Fruit fly (Drosophila melanogaster) whole organism, embryonic: ENCODE data around the gene Pstk.
A peak's percentile ranks its signal among the peaks of the same experiment; 100 is the strongest.

Source experiments
- Adf1 ChIP-seq: fragments of 200-800 bp; sonication (Bioruptor generic); IDR thresholded peaks from 2 replicates; pipeline ENCODE4 v1.3.6; 2022; ENCODE audit warnings: missing biosample characterization, missing genetic modification characterization
- BEAF-32 ChIP-seq: fragments of 200-800 bp; sonication (Bioruptor generic); optimal IDR thresholded peaks from 3 replicates; lab custom pipeline; 2017; ENCODE audit warnings: missing biosample characterization, missing genetic modification characterization, mild to moderate bottlenecking, moderate library complexity, missing genetic modification reagents
- CG12299 ChIP-seq: fragments of 200-800 bp; sonication (Bioruptor generic); optimal IDR thresholded peaks from 2 replicates; lab custom pipeline; 2018; ENCODE audit warnings: missing biosample characterization, mild to moderate bottlenecking, missing genetic modification characterization
- CG14014 ChIP-seq: fragments of 200-800 bp; sonication (Bioruptor generic); IDR thresholded peaks from 2 replicates; pipeline ENCODE4 v1.3.6; 2022; ENCODE audit warnings: missing biosample characterization, missing genetic modification characterization
- CG14710 ChIP-seq: fragments of 200-800 bp; sonication (Bioruptor generic); optimal IDR thresholded peaks from 3 replicates; lab custom pipeline; 2019; ENCODE audit warnings: missing biosample characterization, mild to moderate bottlenecking, missing genetic modification characterization, moderate library complexity
- CG15514 ChIP-seq: fragments of 200-800 bp; sonication (Bioruptor generic); optimal IDR thresholded peaks from 3 replicates; lab custom pipeline; 2017; ENCODE audit warnings: missing biosample characterization, missing genetic modification characterization, mild to moderate bottlenecking, moderate library complexity, missing genetic modification reagents
- CG15601 ChIP-seq: fragments of 200-800 bp; sonication (Bioruptor generic); optimal IDR thresholded peaks from 3 replicates; lab custom pipeline; 2019; ENCODE audit warnings: missing biosample characterization, mild to moderate bottlenecking, missing genetic modification characterization, moderate library complexity
- CG1603 ChIP-seq: fragments of 200-800 bp; sonication (Bioruptor generic); optimal IDR thresholded peaks from 2 replicates; lab custom pipeline; 2019; ENCODE audit warnings: missing biosample characterization, mild to moderate bottlenecking, missing genetic modification characterization, moderate library complexity
- CG17186 ChIP-seq: fragments of 200-800 bp; sonication (Bioruptor generic); optimal IDR thresholded peaks from 3 replicates; lab custom pipeline; 2017; ENCODE audit warnings: missing biosample characterization, missing genetic modification reagents, missing genetic modification characterization
- CG17385 ChIP-seq: fragments of 200-800 bp; sonication (Bioruptor generic); optimal IDR thresholded peaks from 3 replicates; lab custom pipeline; 2018; ENCODE audit warnings: missing biosample characterization, mild to moderate bottlenecking, missing genetic modification characterization
- CG18011 ChIP-seq: fragments of 200-800 bp; sonication (Bioruptor generic); optimal IDR thresholded peaks from 2 replicates; lab custom pipeline; 2017; ENCODE audit warnings: missing biosample characterization, missing genetic modification characterization, mild to moderate bottlenecking, moderate library complexity, missing genotype
- CG2889 ChIP-seq: fragments of 200-800 bp; sonication (Bioruptor generic); IDR thresholded peaks from 3 replicates; pipeline ENCODE4 v1.3.6; 2022; ENCODE audit warnings: missing biosample characterization, missing genetic modification characterization
- CG32767 ChIP-seq: fragments of 200-800 bp; sonication (Bioruptor generic); IDR thresholded peaks from 2 replicates; pipeline ENCODE4 v1.3.6; 2022; ENCODE audit warnings: missing biosample characterization, missing genetic modification characterization
- CG34422 ChIP-seq: fragments of 200-800 bp; sonication (Bioruptor generic); IDR thresholded peaks from 3 replicates; pipeline ENCODE4 v1.3.6; 2022; ENCODE audit warnings: missing biosample characterization, missing genetic modification characterization
- CG42726 ChIP-seq: fragments of 200-800 bp; sonication (Bioruptor generic); IDR thresholded peaks from 2 replicates; pipeline ENCODE4 v1.3.6; 2022; ENCODE audit warnings: missing biosample characterization, missing genetic modification characterization; ENCODE audit not compliant: partially characterized antibody
- CG4730 ChIP-seq: fragments of 200-800 bp; sonication (Bioruptor generic); IDR thresholded peaks from 2 replicates; pipeline ENCODE4 v1.3.6; 2022; ENCODE audit warnings: missing biosample characterization, missing genetic modification characterization
- CG4820 ChIP-seq: fragments of 200-800 bp; sonication (Bioruptor generic); optimal IDR thresholded peaks from 3 replicates; lab custom pipeline; 2016; ENCODE audit warnings: missing biosample characterization, missing genetic modification characterization
- CG6765 ChIP-seq: fragments of 200-800 bp; sonication (Bioruptor generic); optimal IDR thresholded peaks from 3 replicates; lab custom pipeline; 2017; ENCODE audit warnings: missing biosample characterization, mild to moderate bottlenecking, missing genetic modification characterization
- CG7987 ChIP-seq: fragments of 200-800 bp; sonication (Bioruptor generic); optimal IDR thresholded peaks from 2 replicates; lab custom pipeline; 2018; ENCODE audit warnings: missing biosample characterization, mild to moderate bottlenecking, missing genetic modification characterization, moderate library complexity
- CG8388 ChIP-seq: fragments of 200-800 bp; sonication (Bioruptor generic); optimal IDR thresholded peaks from 2 replicates; lab custom pipeline; 2019; ENCODE audit warnings: missing biosample characterization, mild to moderate bottlenecking, missing genetic modification characterization, moderate library complexity
- CrebB ChIP-seq: fragments of 200-800 bp; sonication (Bioruptor generic); optimal IDR thresholded peaks from 3 replicates; lab custom pipeline; 2018; ENCODE audit warnings: missing biosample characterization, mild to moderate bottlenecking, missing genetic modification characterization
- Doc2 ChIP-seq: fragments of 200-800 bp; sonication (Bioruptor generic); IDR thresholded peaks from 2 replicates; pipeline ENCODE4 v1.3.6; 2022; ENCODE audit warnings: missing biosample characterization, missing genetic modification characterization
- Doc3 ChIP-seq: fragments of 200-800 bp; sonication (Bioruptor generic); IDR thresholded peaks from 3 replicates; pipeline ENCODE4 v1.3.6; 2022; ENCODE audit warnings: missing biosample characterization, missing genetic modification characterization; ENCODE audit not compliant: partially characterized antibody
- HHEX ChIP-seq: fragments of 200-800 bp; sonication (Bioruptor generic); optimal IDR thresholded peaks from 3 replicates; lab custom pipeline; 2017; ENCODE audit warnings: missing biosample characterization, mild to moderate bottlenecking, missing genetic modification characterization, missing genetic modification reagents
- HLH4C ChIP-seq: fragments of 200-800 bp; sonication (Bioruptor generic); IDR thresholded peaks from 3 replicates; pipeline ENCODE4 v1.3.6; 2022; ENCODE audit warnings: missing biosample characterization, missing genetic modification characterization; ENCODE audit not compliant: partially characterized antibody
- Hr51 ChIP-seq, 2 experiments: fragments of 200-800 bp; sonication (Bioruptor generic); optimal IDR thresholded peaks; 2 replicates in 1 of 2; 3 replicates in 1 of 2; lab custom pipeline; 2016 to 2018; ENCODE audit warnings: missing biosample characterization in 2 of 2, missing genetic modification characterization in 2 of 2, mild to moderate bottlenecking in 1 of 2, moderate library complexity in 1 of 2
- Hr78 ChIP-seq, 2 experiments: fragments of 200-800 bp in 1 of 2; fragments of >200 bp in 1 of 2; sonication (Bioruptor generic) in 1 of 2; optimal IDR thresholded peaks; 2 replicates each; lab custom pipeline; 2017 to 2019; ENCODE audit warnings: missing biosample characterization in 2 of 2, missing genetic modification characterization in 2 of 2, mild to moderate bottlenecking in 1 of 2, moderate library complexity in 1 of 2
- Med ChIP-seq: fragments of 200-800 bp; sonication (Bioruptor generic); peaks from one replicate; lab custom pipeline; 2016; ENCODE audit warnings: missing biosample characterization, missing genetic modification characterization, mild to moderate bottlenecking, inconsistent platforms, moderate library complexity
- NFAT ChIP-seq: fragments of 200-800 bp; sonication (Bioruptor generic); IDR thresholded peaks from 2 replicates; pipeline ENCODE4 v1.3.6; 2022; ENCODE audit warnings: missing biosample characterization, missing genetic modification characterization
- Opbp ChIP-seq: fragments of 200-800 bp; sonication (Bioruptor generic); IDR thresholded peaks from 3 replicates; pipeline ENCODE4 v1.3.6; 2022; ENCODE audit warnings: missing biosample characterization, missing genetic modification characterization; ENCODE audit not compliant: partially characterized antibody
- Sry-δ ChIP-seq: fragments of 200-800 bp; sonication (Bioruptor generic); optimal IDR thresholded peaks from 2 replicates; lab custom pipeline; 2016; ENCODE audit warnings: missing biosample characterization, missing genetic modification characterization
- Xbp1 ChIP-seq: fragments of 200-800 bp; sonication (Bioruptor generic); optimal IDR thresholded peaks from 3 replicates; lab custom pipeline; 2016; ENCODE audit warnings: missing biosample characterization, mild to moderate bottlenecking, missing genetic modification characterization
- ac ChIP-seq: fragments of 200-800 bp; sonication (Bioruptor generic); optimal IDR thresholded peaks from 3 replicates; lab custom pipeline; 2017; ENCODE audit warnings: missing biosample characterization, mild to moderate bottlenecking, missing genetic modification characterization
- amos ChIP-seq: fragments of 200-800 bp; sonication (Bioruptor generic); IDR thresholded peaks from 2 replicates; pipeline ENCODE4 v1.3.6; 2022; ENCODE audit warnings: missing biosample characterization, missing genetic modification characterization; ENCODE audit not compliant: partially characterized antibody
- aop ChIP-seq: fragments of 200-800 bp; sonication (Bioruptor generic); IDR thresholded peaks from 2 replicates; pipeline ENCODE4 v1.3.6; 2022; ENCODE audit warnings: missing biosample characterization, missing genetic modification characterization
- ase ChIP-seq: fragments of 200-800 bp; sonication (Bioruptor generic); IDR thresholded peaks from 3 replicates; pipeline ENCODE4 v1.3.6; 2022; ENCODE audit warnings: missing biosample characterization, missing genetic modification characterization
- cas ChIP-seq: fragments of 200-800 bp; sonication (Bioruptor generic); IDR thresholded peaks from 2 replicates; pipeline ENCODE4 v1.3.6; 2022; ENCODE audit warnings: missing biosample characterization, missing genetic modification characterization
- chm ChIP-seq: fragments of 200-800 bp; sonication (Bioruptor generic); IDR thresholded peaks from 2 replicates; pipeline ENCODE4 v1.3.6; 2022; ENCODE audit warnings: missing biosample characterization, missing genetic modification characterization
- ci ChIP-seq: fragments of 200-800 bp; sonication (Bioruptor generic); IDR thresholded peaks from 3 replicates; pipeline ENCODE4 v1.3.6; 2022; ENCODE audit warnings: missing biosample characterization, missing genetic modification characterization
- dpn ChIP-seq, 2 experiments: fragments of 200-800 bp; sonication (Bioruptor generic); optimal IDR thresholded peaks; 3 replicates each; lab custom pipeline; 2016; ENCODE audit warnings: missing biosample characterization in 2 of 2, missing genetic modification characterization in 2 of 2
- fd102C ChIP-seq: fragments of 200-800 bp; sonication (Bioruptor generic); optimal IDR thresholded peaks from 2 replicates; lab custom pipeline; 2018; ENCODE audit warnings: missing biosample characterization, mild to moderate bottlenecking, missing genetic modification characterization, moderate library complexity
- gcm ChIP-seq: fragments of 200-800 bp; sonication (Bioruptor generic); optimal IDR thresholded peaks from 2 replicates; lab custom pipeline; 2019; ENCODE audit warnings: missing biosample characterization, mild to moderate bottlenecking, missing genetic modification characterization, moderate library complexity
- lilli ChIP-seq: fragments of 200-800 bp; sonication (Bioruptor generic); optimal IDR thresholded peaks from 3 replicates; lab custom pipeline; 2016; ENCODE audit warnings: missing biosample characterization, missing genetic modification characterization
- org-1 ChIP-seq: fragments of 200-800 bp; sonication (Bioruptor generic); optimal IDR thresholded peaks from 2 replicates; lab custom pipeline; 2017; ENCODE audit warnings: missing biosample characterization, missing genetic modification characterization
- slbo ChIP-seq: fragments of 200-800 bp; sonication (Bioruptor generic); IDR thresholded peaks from 2 replicates; pipeline ENCODE4 v1.3.6; 2022; ENCODE audit warnings: missing biosample characterization, missing genetic modification characterization
- tio ChIP-seq: fragments of 200-800 bp; sonication (Bioruptor generic); optimal IDR thresholded peaks from 2 replicates; lab custom pipeline; 2017; ENCODE audit warnings: missing biosample characterization, missing genetic modification characterization, inconsistent platforms
- tll ChIP-seq, 2 experiments: fragments of 200-800 bp in 1 of 2; fragments of >200 bp in 1 of 2; sonication (Bioruptor generic) in 1 of 2; optimal IDR thresholded peaks; 2 replicates each; lab custom pipeline; 2017 to 2019; ENCODE audit warnings: missing biosample characterization in 2 of 2, missing genetic modification characterization in 2 of 2, mild to moderate bottlenecking in 1 of 2, moderate library complexity in 1 of 2
- unc-4 ChIP-seq: fragments of 200-800 bp; sonication (Bioruptor generic); IDR thresholded peaks from 2 replicates; pipeline ENCODE4 v1.3.6; 2022; ENCODE audit warnings: missing biosample characterization, missing genetic modification characterization; ENCODE audit not compliant: partially characterized antibody

Gene Pstk

dm6 chrX:19604997-19605396, 13.3 kb downstream of the Pstk start, which contains the start of gene CG14207 (continued):
- TF ChIP-seq CG8388 (GFP tag; lab: Kevin White, UChicago), result no peak
- peak; percentile 11 for TF ChIP-seq CG14710 (tag; lab: Kevin White, UChicago)
- peak; percentile 23 for TF ChIP-seq CG17186 (GFP tag; lab: Kevin White, UChicago)
- TF ChIP-seq ase (GFP tag; lab: Robert Waterston, UW), result no peak
- peak; percentile 44 for TF ChIP-seq CG15514
- no peak for TF ChIP-seq CG4730 (GFP tag; lab: Robert Waterston, UW)
- peak; percentile 41; the same call in 1 of the 2 replicates for TF ChIP-seq slbo
- TF ChIP-seq unc-4 (GFP tag; lab: Robert Waterston, UW), result peak; percentile 67
- peak; percentile 24; the same call in 1 of the 2 replicates for TF ChIP-seq CG32767 (GFP tag; lab: Robert Waterston, UW)
- peak; percentile 23; the same call in 1 of the 2 replicates for TF ChIP-seq NFAT (GFP tag; lab: Robert Waterston, UW)
- TF ChIP-seq CG7987 (GFP tag; lab: Kevin White, UChicago), result peak; percentile 26
- TF ChIP-seq CG6765 (GFP tag; lab: Kevin White, UChicago), result no peak
- TF ChIP-seq BEAF-32 (GFP tag; lab: Kevin White, UChicago), result peak; percentile 61
- TF ChIP-seq amos, result peak; percentile 67; the same call in 1 of the 2 replicates
- peak; percentile 61; the same call in 1 of the 2 replicates for TF ChIP-seq chm (GFP tag; lab: Robert Waterston, UW)
- peak; percentile 29; the same call in 1 of the 2 replicates for TF ChIP-seq Adf1 (GFP tag; lab: Robert Waterston, UW)
- no peak for TF ChIP-seq Xbp1
- peak; percentile 35; the same call in 1 of the 2 replicates for TF ChIP-seq CG14014 (GFP tag; lab: Robert Waterston, UW)
- peak; percentile 10 for TF ChIP-seq CG15601 (tag; lab: Kevin White, UChicago)
- peak in 1 of 2 experiments; percentile 18 for TF ChIP-seq dpn (GFP tag; optimal IDR thresholded peaks at IDR 0.05; lab: Kevin White, UChicago)
- TF ChIP-seq HHEX (GFP tag; lab: Kevin White, UChicago), result peak; percentile 44
- TF ChIP-seq ac (GFP tag; lab: Kevin White, UChicago), result no peak
- no peak for TF ChIP-seq CG2889
- no peak for TF ChIP-seq lilli (GFP tag; lab: Kevin White, UChicago)
- TF ChIP-seq org-1 (GFP tag; lab: Kevin White, UChicago), result no peak
- TF ChIP-seq Doc2, result no peak
- no peak for TF ChIP-seq gcm
- 0 out of 3 replicates have a peak, but pooled peaks have one; percentile 29 for TF ChIP-seq CG34422
- TF ChIP-seq aop (GFP tag; lab: Robert Waterston, UW), result no peak
- TF ChIP-seq HLH4C (GFP tag; lab: Robert Waterston, UW), result peak; percentile 88
- peak; percentile 59; the same call in 1 of the 2 replicates for TF ChIP-seq CG42726 (GFP tag; lab: Robert Waterston, UW)
- peak; percentile 1 for TF ChIP-seq CG12299
- no peak for TF ChIP-seq Hr78 (GFP tag; optimal IDR thresholded peaks at IDR 0.05; lab: Kevin White, UChicago)
- TF ChIP-seq CG4820 (GFP tag; lab: Kevin White, UChicago), result no peak
- no peak for TF ChIP-seq tio (GFP tag; lab: Kevin White, UChicago)
- TF ChIP-seq Sry-δ (GFP tag; lab: Kevin White, UChicago), result peak; percentile 40
- peak; percentile 83 for TF ChIP-seq Med (GFP tag; lab: Kevin White, UChicago)
- TF ChIP-seq fd102C, result no peak
- TF ChIP-seq cas (GFP tag; lab: Robert Waterston, UW), result no peak
- peak; percentile 17 for TF ChIP-seq CG17385 (GFP tag; lab: Kevin White, UChicago)
- TF ChIP-seq CrebB, result peak; percentile 17
- TF ChIP-seq CG18011 (GFP tag; lab: Kevin White, UChicago), result no peak
- peak; percentile 20 for TF ChIP-seq CG1603 (tag; lab: Kevin White, UChicago)
- TF ChIP-seq Opbp (GFP tag; lab: Robert Waterston, UW), result peak; percentile 86
- peak; percentile 61; the same call in 2 of the 3 replicates for TF ChIP-seq Doc3
- no peak for TF ChIP-seq Hr51 (GFP tag; optimal IDR thresholded peaks at IDR 0.05; lab: Kevin White, UChicago)
- peak; percentile 65; the same call in 2 of the 3 replicates for TF ChIP-seq ci (GFP tag; lab: Robert Waterston, UW)
- TF ChIP-seq tll (GFP tag; optimal IDR thresholded peaks at IDR 0.05; lab: Kevin White, UChicago), result no peak
